Fruit fly (Drosophila melanogaster) Kc167 (cell line): ENCODE data around the gene CG9467.

Experiments used
- Myc ChIP-seq: fragments of >200 bp; optimal IDR thresholded peaks from 2 replicates; lab custom pipeline; 2017; ENCODE audit warnings: missing external identifiers
- Sin3A ChIP-seq: fragments of >200 bp; optimal IDR thresholded peaks from 2 replicates; lab custom pipeline; 2018; ENCODE audit warnings: missing external identifiers
- h ChIP-seq: fragments of >200 bp; optimal IDR thresholded peaks from 3 replicates; lab custom pipeline; 2018; ENCODE audit warnings: missing external identifiers
- insv ChIP-seq: fragments of >200 bp; optimal IDR thresholded peaks from 3 replicates; lab custom pipeline; 2018; ENCODE audit warnings: missing external identifiers
- psq ChIP-seq: fragments of >200 bp; optimal IDR thresholded peaks from 2 replicates; lab custom pipeline; 2017; ENCODE audit warnings: missing external identifiers
- ttk ChIP-seq: sonication (Bioruptor generic); optimal IDR thresholded peaks from 2 replicates; lab custom pipeline; 2017; ENCODE audit warnings: missing external identifiers

The CG9467 gene

DNA sequence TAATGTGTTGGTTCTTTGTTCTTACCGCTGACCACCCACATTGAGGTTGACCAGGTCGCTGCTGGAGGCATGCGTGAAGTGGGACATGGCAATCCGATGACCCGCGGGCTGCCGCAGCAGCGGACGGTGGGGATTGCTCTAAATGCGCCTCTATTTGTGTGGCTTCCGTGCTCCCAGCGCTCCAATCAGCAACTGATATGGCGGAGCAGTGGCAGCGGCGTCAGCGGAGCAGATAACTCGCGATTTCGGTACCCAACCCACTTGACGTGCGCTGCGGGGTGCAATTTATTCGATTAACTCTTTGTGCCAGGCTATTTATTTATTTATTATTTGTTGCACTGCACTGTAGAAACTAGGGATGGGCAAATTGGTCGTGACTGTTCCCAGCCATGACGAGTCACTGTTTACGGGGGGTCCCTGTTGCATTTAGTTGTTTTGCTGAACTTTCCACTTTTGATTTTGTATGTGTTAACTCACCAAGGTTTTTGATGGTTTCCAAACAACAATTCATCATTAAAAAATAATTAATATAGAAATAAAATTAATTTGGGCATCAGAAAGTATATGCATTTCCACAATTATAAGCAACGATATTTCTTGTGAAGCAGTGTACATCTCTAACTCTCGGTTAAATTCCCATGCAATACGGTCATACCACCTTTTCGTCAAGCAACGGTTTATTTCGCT, at the start of gene CG9467, which contains the start of gene CG8526:
TSS of gene CG9467 (minus strand) at position 383 of the 687 bp plus-strand sequence.
TSS of gene CG8526 (plus strand) at position 637 of the 687 bp plus-strand sequence.
- TF ChIP-seq h (lab: Kevin White, UChicago), result no peak
- TF ChIP-seq ttk, result no peak
- TF ChIP-seq insv, result no peak
- no peak for TF ChIP-seq psq (lab: Kevin White, UChicago)
- no peak for TF ChIP-seq Myc (lab: Kevin White, UChicago)
- TF ChIP-seq Sin3A, result no peak

DNA sequence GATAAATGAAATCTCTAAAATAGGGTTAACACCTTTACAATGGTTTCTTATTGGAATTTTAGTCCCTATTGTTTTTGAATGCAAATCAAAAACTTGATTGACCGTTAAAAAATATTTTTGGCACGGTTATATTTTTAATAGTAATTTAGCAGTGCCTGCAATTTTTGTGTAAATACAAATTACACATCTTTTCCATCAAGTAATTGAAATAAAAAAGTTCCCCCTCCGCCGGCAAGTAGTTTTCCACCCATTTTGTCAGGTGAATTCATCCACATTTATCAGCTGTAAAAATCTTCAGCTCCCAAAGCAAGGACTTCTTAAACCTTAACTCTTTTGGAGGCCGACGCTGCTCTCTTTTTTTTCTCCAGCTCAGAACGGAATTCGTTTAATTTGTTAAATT, 22.9 kb upstream of the CG9467 start, which contains the start of gene CG34302:
TSS of gene CG34302 (minus strand) at position 101 of the 400 bp plus-strand sequence.
- TF ChIP-seq Sin3A (no peak), Myc (lab: Kevin White, UChicago) (no peak), ttk (no peak), insv (no peak), h (lab: Kevin White, UChicago) (no peak), psq (lab: Kevin White, UChicago) (no peak)

DNA sequence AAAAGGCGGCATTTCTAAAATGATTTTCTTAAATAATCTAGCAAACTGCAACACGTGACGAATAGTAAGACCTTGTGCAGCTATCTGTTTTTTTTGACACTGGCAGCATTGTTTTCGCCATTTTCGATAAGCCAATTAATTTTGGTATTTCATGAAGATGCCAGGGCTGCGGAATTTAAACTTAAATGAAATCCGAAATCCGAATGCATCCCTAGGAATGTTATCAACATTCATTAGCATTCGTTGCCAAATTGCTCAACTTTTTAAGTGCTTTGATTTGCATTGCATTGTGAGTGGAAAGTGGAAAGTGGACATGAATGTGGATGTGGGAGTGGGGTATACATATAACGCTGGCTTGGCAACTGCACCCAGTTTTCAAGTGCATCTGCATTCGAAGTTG, 20.3 kb upstream of the CG9467 start, which contains the start of gene CG42857:
TSS of gene CG42857 (minus strand) at position 101 of the 400 bp plus-strand sequence.
- no peak for TF ChIP-seq psq (lab: Kevin White, UChicago)
- no peak for TF ChIP-seq Myc (lab: Kevin White, UChicago)
- no peak for TF ChIP-seq ttk

DNA sequence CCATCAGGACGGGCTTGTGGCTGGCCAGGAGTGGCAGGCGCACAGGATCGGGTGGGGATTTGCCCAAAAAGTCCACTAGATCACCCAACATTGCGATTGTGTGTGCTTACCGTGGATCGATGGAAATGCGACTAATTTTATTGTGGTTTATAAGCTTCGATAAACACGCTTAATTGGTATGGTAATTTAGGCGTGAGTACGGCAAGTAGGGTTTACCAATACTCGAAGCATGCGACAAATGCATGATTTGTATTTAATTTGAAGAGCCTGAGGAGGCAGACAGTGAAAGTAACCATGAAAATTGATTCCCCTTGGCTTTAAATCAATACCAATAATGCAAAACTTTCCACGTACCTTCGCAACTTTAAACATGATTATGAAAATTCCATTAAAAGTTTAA, 19.0 kb upstream of the CG9467 start, which contains the start of gene CG9458:
TSS of gene CG9458 (minus strand) at position 101 of the 400 bp plus-strand sequence.
- no peak for TF ChIP-seq Myc (lab: Kevin White, UChicago)
- no peak for TF ChIP-seq psq (lab: Kevin White, UChicago)
- TF ChIP-seq insv, result no peak
- no peak for TF ChIP-seq Sin3A
- no peak for TF ChIP-seq ttk
- no peak for TF ChIP-seq h (lab: Kevin White, UChicago)

DNA sequence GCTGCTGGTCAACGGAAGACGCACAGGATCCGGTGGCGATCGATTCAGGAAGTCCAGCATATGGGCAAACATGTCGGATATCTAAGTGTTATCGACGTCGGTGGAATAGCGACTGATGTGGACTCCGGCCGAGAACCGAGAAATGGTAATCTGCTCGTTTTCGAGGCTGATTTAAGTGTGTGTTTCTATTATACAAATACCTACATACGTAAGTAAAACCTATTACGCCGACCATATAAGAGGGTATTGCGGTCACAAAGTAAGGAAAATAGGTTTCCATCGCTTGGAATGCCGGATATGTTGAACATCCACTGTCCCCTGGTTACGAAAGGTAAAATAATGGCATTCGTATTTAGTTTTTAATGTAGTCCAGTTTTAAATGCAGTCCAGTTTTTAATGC, 17.5 kb upstream of the CG9467 start, which contains the start of gene CG9459:
TSS of gene CG9459 (minus strand) at position 101 of the 400 bp plus-strand sequence.
- TF ChIP-seq Sin3A, result no peak
- no peak for TF ChIP-seq Myc (lab: Kevin White, UChicago)
- no peak for TF ChIP-seq ttk
- TF ChIP-seq psq (lab: Kevin White, UChicago), result no peak
- no peak for TF ChIP-seq insv
- no peak for TF ChIP-seq h (lab: Kevin White, UChicago)

DNA sequence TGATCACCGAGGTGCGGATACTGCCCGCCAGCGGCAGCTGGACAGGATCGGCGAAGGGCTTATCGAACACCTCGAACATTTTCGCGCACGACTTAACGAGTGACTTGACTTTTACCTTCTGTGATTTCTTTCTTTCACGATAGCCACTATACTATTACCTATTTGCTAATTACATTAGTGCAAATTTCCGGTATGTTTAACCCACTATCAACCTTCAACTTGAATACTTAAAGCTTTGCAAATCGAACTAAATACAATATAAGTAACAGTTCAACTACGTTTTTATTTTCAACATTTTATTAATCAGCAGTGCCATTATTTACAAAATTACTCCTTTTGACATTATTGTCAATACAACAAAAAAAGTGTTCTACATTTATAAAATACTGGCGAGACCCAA, 16.1 kb upstream of the CG9467 start, which contains the start of gene CG16904:
TSS of gene CG16904 (minus strand) at position 101 of the 400 bp plus-strand sequence.
- TF ChIP-seq psq (lab: Kevin White, UChicago) (no peak), Myc (lab: Kevin White, UChicago) (no peak), h (lab: Kevin White, UChicago) (no peak), insv (no peak), ttk (no peak), Sin3A (no peak)

DNA sequence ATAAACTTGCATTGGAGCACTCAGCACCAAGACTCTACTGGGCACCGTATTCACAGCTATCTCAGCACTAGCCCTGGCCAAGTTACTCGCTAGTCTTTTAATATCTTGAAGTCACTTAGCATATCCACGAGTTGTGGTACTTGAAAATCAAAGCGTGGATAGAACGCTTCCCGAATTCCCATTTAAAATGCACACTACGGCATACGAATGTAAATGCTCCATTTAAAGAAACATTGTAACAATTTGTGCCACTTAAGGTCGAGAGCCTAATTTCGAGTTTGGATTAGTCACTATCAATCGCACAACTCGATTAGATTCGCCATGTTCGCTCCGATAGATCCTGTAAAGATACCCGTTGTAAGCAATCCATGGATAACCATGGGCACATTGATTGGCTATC, 13.0 kb upstream of the CG9467 start, which contains the start of gene eloF:
TSS of gene eloF (plus strand) at position 301 of the 400 bp plus-strand sequence.
- TF ChIP-seq Sin3A, result no peak
- no peak for TF ChIP-seq ttk
- TF ChIP-seq h (lab: Kevin White, UChicago), result no peak
- no peak for TF ChIP-seq insv
- TF ChIP-seq psq (lab: Kevin White, UChicago), result no peak
- no peak for TF ChIP-seq Myc (lab: Kevin White, UChicago)

DNA sequence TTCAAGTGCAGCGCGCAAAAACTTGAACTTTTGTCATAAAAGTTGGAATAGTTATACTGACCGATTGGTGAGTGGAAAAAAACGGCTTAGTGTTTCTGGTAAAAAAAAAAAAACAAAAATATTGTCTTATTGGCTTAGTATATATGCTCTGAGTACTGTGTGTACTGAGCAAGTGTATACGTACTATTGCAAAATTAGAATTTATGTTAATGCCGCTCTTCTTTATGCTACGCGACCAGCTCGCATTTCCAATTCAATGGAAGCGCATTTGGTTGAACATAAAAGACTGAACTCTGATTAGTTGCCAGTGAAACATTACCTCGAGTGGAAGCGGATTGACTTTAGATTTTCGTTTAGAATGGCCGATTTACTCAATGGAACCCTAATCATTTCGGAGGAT, 11.6 kb upstream of the CG9467 start, which contains the start of gene CG8534:
TSS of gene CG8534 (plus strand) at position 301 of the 400 bp plus-strand sequence.
- TF ChIP-seq ttk (no peak), insv (no peak), Myc (lab: Kevin White, UChicago) (no peak), psq (lab: Kevin White, UChicago) (no peak), Sin3A (no peak), h (lab: Kevin White, UChicago) (no peak)

DNA sequence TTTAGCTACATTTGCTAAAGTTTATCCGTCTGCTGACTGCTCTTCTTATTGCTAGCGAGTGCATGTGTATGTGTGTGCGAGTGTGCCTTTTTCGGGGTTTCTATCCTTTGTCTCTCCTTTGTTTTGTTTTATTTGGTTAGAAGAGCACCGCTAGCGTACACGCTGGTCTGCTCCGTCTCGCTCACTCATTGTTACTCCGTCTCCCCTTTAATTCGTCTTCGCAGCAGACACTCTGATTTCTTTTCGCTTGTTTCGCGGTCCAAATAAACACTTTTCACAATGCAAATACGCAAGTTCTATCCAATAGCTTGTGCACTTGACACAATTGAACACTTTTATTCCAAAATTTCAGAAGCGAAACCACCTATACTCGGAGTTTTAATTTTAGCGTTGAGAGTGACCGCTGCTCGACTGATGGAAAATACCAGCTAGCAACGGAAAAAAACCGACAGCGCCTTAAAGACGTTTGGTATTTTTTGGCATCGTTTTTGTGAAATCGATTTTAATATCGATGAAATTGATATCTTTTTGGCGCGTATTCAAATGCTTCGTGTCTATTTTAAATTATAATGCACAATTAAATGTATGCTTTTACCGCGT, 8.2 kb upstream of the CG9467 start, which contains the start of gene FBXO11:
TSS of gene FBXO11 (minus strand) at position 423 of the 600 bp plus-strand sequence.
- no peak for TF ChIP-seq Sin3A
- no peak for TF ChIP-seq psq (lab: Kevin White, UChicago)
- no peak for TF ChIP-seq ttk
- TF ChIP-seq Myc (lab: Kevin White, UChicago), result no peak
- no peak for TF ChIP-seq h (lab: Kevin White, UChicago)
- TF ChIP-seq insv, result no peak

DNA sequence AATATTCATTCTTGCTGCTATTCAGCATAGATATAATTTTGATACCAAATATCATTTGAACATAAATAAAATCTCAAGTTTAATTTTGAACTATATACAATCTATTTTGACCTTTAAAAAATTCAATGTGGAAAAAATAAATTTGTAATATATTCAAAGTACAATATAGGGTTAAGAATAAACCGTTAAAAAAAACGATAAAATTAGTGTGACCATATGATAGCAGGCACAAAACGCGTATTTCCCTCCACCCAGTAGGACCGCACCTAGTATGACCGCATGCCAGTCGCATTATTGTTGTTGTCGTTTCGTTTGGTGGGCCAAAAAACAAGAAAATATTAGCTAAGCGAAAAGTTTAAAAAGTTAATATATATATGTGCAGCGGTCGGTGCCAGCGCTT, 7.8 kb downstream of the CG9467 start, which contains the start of gene CG8516:
TSS of gene CG8516 (plus strand) at position 278 of the 400 bp plus-strand sequence.
- TF ChIP-seq h (lab: Kevin White, UChicago) (no peak), psq (lab: Kevin White, UChicago) (no peak), ttk (no peak), Sin3A (no peak), insv (no peak), Myc (lab: Kevin White, UChicago) (no peak)

DNA sequence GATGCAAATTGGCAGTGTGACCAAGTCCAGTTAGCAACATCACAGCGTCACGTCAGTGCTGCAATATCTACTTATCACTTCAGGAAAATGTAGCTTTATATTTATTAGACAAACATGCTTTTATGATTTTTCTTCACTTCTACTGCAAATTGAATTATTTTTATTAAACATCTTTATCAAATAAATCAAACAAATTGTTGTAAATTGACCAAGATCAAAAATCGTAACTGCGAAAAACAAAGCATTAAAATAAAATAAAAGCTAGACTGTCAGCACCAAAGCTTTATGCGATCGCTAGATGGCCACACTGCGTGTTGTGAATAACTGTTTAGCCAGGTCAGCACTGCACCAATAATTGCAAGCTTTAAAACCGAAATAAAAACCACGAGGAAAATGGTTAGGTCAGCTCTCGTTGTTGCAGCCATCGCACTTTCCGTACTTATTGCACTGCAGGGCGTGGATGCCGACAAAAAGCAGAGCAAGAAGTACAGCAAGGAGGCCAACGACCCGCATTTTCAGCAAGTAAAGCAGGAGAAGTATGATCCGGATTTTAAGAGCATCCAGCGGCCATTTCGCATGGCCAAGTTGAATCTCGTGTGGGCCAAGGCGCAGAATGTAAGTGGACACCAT, 9.5 kb downstream of the CG9467 start, which contains the start of the genes CG12945 and CG8507:
TSS of gene CG12945 (minus strand) at position 45 of the 630 bp plus-strand sequence.
TSS of gene CG8507 (plus strand) at position 307 of the 630 bp plus-strand sequence.
- no peak for TF ChIP-seq Sin3A
- TF ChIP-seq Myc (lab: Kevin White, UChicago), result no peak
- TF ChIP-seq insv, result no peak
- no peak for TF ChIP-seq h (lab: Kevin White, UChicago)
- TF ChIP-seq ttk, result no peak
- no peak for TF ChIP-seq psq (lab: Kevin White, UChicago)
